Fruit fly (Drosophila melanogaster): ENCODE results near the gene CG15578.
A peak's percentile ranks its signal among the peaks of the same experiment; 100 is the strongest.

The CG15578 gene

DNA sequence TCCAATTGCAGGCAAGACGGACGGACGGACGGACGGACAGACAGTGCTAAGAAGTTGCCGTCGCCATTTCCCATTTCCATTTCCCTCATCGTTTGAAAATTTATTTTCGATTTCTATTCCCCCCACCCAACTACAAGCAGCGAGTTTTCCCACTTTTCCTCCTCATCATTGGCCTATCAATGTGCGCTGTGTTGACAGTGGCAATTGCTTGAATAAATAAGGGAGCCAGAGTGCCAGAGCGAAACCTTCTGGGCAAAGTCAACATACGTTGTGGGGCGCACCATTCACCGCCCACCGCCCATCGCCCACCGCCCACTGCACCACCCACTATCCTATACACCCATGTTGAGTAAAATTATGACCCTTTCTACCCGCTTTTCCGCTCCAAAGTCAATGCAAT, 28.2 kb upstream of the CG15578 start:
- TF ChIP-seq CG1024 (GFP tag; IDR thresholded peaks at IDR 0.05) (peak; percentile 50; the same call in 1 of the 2 replicates), Lpt (GFP tag; optimal IDR thresholded peaks at IDR 0.05) (no peak), sens (GFP tag) (peak; percentile 27), Med (GFP tag) (peak; percentile 76), mirr (GFP tag; optimal IDR thresholded peaks at IDR 0.05) (no peak), ATbp (GFP tag; optimal IDR thresholded peaks at IDR 0.05) (peak; percentile 41), lab (GFP tag; optimal IDR thresholded peaks at IDR 0.05) (peak; percentile 25), zfh1 (GFP tag; IDR thresholded peaks at IDR 0.05) (0 out of 3 replicates have a peak, but pooled peaks have one; percentile 17)

DNA sequence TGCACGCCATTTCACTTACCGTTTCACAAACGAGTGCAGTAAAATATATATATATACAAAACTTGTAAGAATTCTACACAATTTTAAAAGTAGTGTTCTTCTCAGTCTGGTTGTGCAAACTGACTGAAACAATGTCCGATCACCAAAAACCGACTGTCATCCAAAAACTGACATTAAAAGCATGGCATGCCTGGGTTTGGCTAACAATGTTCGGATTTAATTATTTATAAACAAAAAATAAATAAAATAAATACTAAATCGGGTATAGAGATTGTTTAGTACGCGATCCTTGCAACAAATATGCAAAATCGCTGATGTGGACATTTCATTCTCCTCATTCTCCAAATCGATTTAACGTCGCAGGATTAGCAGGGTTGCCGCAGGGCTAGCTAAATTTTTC, 24.5 kb upstream of the CG15578 start, which contains the start of gene CG12692:
CG12692 (minus strand) TSS at position 101 of the 400 bp plus-strand sequence.
- TF ChIP-seq PHDP (tag; optimal IDR thresholded peaks at IDR 0.05) (no peak), Kr (GFP tag; optimal IDR thresholded peaks at IDR 0.05) (no peak), Fer1 (GFP tag; optimal IDR thresholded peaks at IDR 0.05) (no peak), ham (GFP tag; IDR thresholded peaks at IDR 0.05) (no peak), D19B (GFP tag; optimal IDR thresholded peaks at IDR 0.05) (no peak), CG6689 (GFP tag; IDR thresholded peaks at IDR 0.05) (no peak)

DNA sequence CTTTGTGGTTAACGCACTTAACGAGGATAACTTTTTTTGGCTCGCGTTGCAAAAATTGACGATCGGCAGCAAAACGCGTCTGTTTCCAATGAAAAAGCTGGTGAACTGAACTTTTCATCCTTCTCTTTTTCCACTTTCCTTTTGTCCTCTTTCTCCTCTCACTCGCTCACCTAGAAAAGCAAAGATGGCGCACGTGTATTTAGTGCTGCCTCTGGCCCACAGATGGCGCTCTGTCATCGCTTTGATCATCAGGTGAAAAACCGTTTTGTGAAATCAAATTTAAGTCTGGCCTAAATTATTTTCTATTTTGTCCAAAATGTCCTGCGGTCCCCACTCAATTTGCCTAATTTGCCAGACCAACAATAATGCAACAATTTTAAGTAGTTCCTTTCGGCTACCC, 15.7 kb upstream of the CG15578 start:
- peak; percentile 55 for TF ChIP-seq phol (tag; optimal IDR thresholded peaks at IDR 0.05)
- TF ChIP-seq otp (GFP tag; IDR thresholded peaks at IDR 0.05), result no peak
- no peak for TF ChIP-seq CG8478 (optimal IDR thresholded peaks at IDR 0.05)
- peak; percentile 80 for TF ChIP-seq CTCF (GFP tag; optimal IDR thresholded peaks at IDR 0.05)
- TF ChIP-seq CG14965 (GFP tag; optimal IDR thresholded peaks at IDR 0.05; ENCODE audit: borderline replicate concordance), result peak; percentile 80
- TF ChIP-seq usp (GFP tag; optimal IDR thresholded peaks at IDR 0.05), result no peak

DNA sequence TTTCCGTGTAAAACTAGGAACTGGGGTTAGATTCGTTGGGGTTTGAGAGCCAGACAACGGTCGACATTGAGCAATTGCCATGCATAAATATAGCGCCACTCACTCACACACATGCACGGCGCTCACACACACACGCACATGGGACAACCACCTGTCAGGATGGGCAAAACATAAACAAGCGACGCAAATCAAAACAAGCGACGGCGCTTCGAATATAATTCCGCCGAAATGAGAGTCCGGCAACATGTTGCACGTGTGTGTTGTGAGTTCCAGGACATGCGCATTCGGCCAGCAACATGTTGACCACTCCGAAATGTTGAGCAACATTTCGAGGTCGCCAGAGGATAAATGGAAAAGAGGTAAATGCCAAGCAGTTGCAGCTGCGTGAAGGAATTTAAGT, 3.0 kb upstream of the CG15578 start:
- TF ChIP-seq kah (GFP tag; optimal IDR thresholded peaks at IDR 0.05), result peak; percentile 67
- peak; percentile 75 for TF ChIP-seq scrt (GFP tag; optimal IDR thresholded peaks at IDR 0.05)
- peak; percentile 97 for TF ChIP-seq CG11504 (tag; optimal IDR thresholded peaks at IDR 0.05)
- TF ChIP-seq CG10565 (GFP tag; optimal IDR thresholded peaks at IDR 0.05), result no peak
- peak; percentile 7 for TF ChIP-seq ewg (GFP tag; optimal IDR thresholded peaks at IDR 0.05)
- TF ChIP-seq sna (GFP tag; IDR thresholded peaks at IDR 0.05; ENCODE audit: partially characterized antibody), result no peak
- TF ChIP-seq CG30403 (GFP tag; optimal IDR thresholded peaks at IDR 0.05), result no peak
- TF ChIP-seq CG12104 (GFP tag; optimal IDR thresholded peaks at IDR 0.05), result no peak
- TF ChIP-seq dm (GFP tag; optimal IDR thresholded peaks at IDR 0.05), result no peak
- peak; percentile 25 for TF ChIP-seq nerfin-1 (tag; optimal IDR thresholded peaks at IDR 0.05)

DNA sequence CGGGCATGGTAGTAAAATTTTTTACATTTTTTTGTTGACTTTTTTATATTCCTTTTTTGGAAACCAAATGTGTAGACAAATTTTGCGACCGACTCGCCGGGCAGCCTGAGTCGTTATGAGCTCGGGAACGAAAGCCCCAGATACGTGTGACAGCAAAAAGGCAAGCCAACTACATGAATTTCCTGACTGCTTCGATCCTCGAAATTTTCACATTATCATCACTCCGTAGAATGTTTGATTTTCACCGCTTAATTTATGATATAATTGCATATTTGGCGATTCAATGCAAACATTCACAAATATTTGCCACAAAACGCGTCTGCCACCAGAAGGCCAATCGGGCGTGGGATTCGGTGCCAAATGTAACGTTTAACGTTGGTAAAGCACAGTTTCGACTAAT, 861 bp downstream of the CG15578 start, which contains the start of gene CG15577:
CG15577 (minus strand) TSS at position 101 of the 400 bp plus-strand sequence.
- TF ChIP-seq HLH3B (GFP tag; IDR thresholded peaks at IDR 0.05), result no peak
- no peak for TF ChIP-seq Optix (GFP tag; IDR thresholded peaks at IDR 0.05)
- no peak for TF ChIP-seq salm (tag; optimal IDR thresholded peaks at IDR 0.05)
- no peak for TF ChIP-seq Stat92E (GFP tag; optimal IDR thresholded peaks at IDR 0.05)
- TF ChIP-seq CG7271 (tag; optimal IDR thresholded peaks at IDR 0.05), result no peak
- TF ChIP-seq Oaz (GFP tag; IDR thresholded peaks at IDR 0.05), result no peak
- TF ChIP-seq slou (GFP tag; optimal IDR thresholded peaks at IDR 0.05), result no peak
- TF ChIP-seq MBD-R2 (GFP tag; IDR thresholded peaks at IDR 0.05), result no peak
- no peak for TF ChIP-seq B-H1 (GFP tag; IDR thresholded peaks at IDR 0.05)
- TF ChIP-seq Eip74EF (GFP tag; optimal IDR thresholded peaks at IDR 0.05), result no peak
- TF ChIP-seq CG10147 (GFP tag; optimal IDR thresholded peaks at IDR 0.05), result no peak
- no peak for TF ChIP-seq fd3F (GFP tag; optimal IDR thresholded peaks at IDR 0.05)
- TF ChIP-seq CG12744 (GFP tag; optimal IDR thresholded peaks at IDR 0.05), result no peak
- TF ChIP-seq D19B (GFP tag; optimal IDR thresholded peaks at IDR 0.05), result no peak
- TF ChIP-seq Bdp1 (GFP tag; optimal IDR thresholded peaks at IDR 0.05), result no peak
- TF ChIP-seq HLHmδ (GFP tag; optimal IDR thresholded peaks at IDR 0.05), result no peak
- no peak for TF ChIP-seq CG16779 (GFP tag; IDR thresholded peaks at IDR 0.05)

Measured in whole organism, embryonic.